Worm (Caenorhabditis elegans) whole organism, midembryonic: Measurements from ENCODE around the gene amx-1.
"Not testable (repeated sequence)": the region's sequence is repeated elsewhere in the genome, so short reads cannot be mapped to it uniquely, and the experiment has no call there.

Source experiments
- med-1 ChIP-seq: sonication (generic microtip); optimal IDR thresholded peaks from 2 replicates; lab custom pipeline; 2017; ENCODE audit warnings: missing genetic modification characterization, mild to moderate bottlenecking, missing compliant biosample characterization, antibody characterized with exemption, missing genetic modification reagents; ENCODE audit not compliant: insufficient read depth
- tab-1 ChIP-seq: fragments of 200-800 bp; sonication (Bioruptor generic); IDR thresholded peaks from 2 replicates; pipeline ENCODE4 v1.3.6; 2022; ENCODE audit warnings: missing genetic modification characterization, missing compliant biosample characterization

ce11 chrIII:3857007-3857406 is 34.8 kb downstream of the amx-1 start:
- not testable (repeated sequence) for TF ChIP-seq tab-1 (GFP tag; lab: Robert Waterston, UW); med-1 (GFP tag; lab: Kevin White, UChicago)
